Worm (Caenorhabditis elegans): ENCODE measurements around the gene F54D12.7.
A peak's percentile ranks its signal among the peaks of the same experiment; 100 is the strongest.

The F54D12.7 gene

ce11 chrII:1357262-1357661, 27.9 kb downstream of the F54D12.7 start:
- TF ChIP-seq nhr-67 (tag; optimal IDR thresholded peaks at IDR 0.05): no peak
- no peak for TF ChIP-seq nhr-77 (tag; optimal IDR thresholded peaks at IDR 0.05)
- TF ChIP-seq zag-1 (tag; optimal IDR thresholded peaks at IDR 0.05): no peak
- TF ChIP-seq skn-1 (tag; optimal IDR thresholded peaks at IDR 0.05): no peak
- TF ChIP-seq fkh-10 (GFP tag; optimal IDR thresholded peaks at IDR 0.05): no peak
- no peak for TF ChIP-seq ZK546.5 (tag; optimal IDR thresholded peaks at IDR 0.05)
- no peak for TF ChIP-seq eor-1 (tag; optimal IDR thresholded peaks at IDR 0.05)
- no peak for TF ChIP-seq fos-1 (tag; optimal IDR thresholded peaks at IDR 0.05)
- TF ChIP-seq aly-2 (tag; optimal IDR thresholded peaks at IDR 0.05): no peak
- no peak for TF ChIP-seq hmg-11 (tag; optimal IDR thresholded peaks at IDR 0.05)
- TF ChIP-seq ama-1 (optimal IDR thresholded peaks at IDR 0.05): no peak
- no peak for TF ChIP-seq pqm-1 (tag; optimal IDR thresholded peaks at IDR 0.05)

ce11 chrII:1355480-1355879, 29.7 kb downstream of the F54D12.7 start, which contains the start of gene C13A10.1:
Gene C13A10.1 (minus strand): TSS chrII:1355649.
- TF ChIP-seq nhr-11 (tag; optimal IDR thresholded peaks at IDR 0.05) (no peak), mdl-1 (tag; optimal IDR thresholded peaks at IDR 0.05) (no peak), elt-1 (tag; optimal IDR thresholded peaks at IDR 0.05) (no peak), ceh-28 (tag; optimal IDR thresholded peaks at IDR 0.05) (no peak), sea-2 (GFP tag; optimal IDR thresholded peaks at IDR 0.05) (no peak), fkh-2 (tag; optimal IDR thresholded peaks at IDR 0.05) (no peak), pqm-1 (tag; optimal IDR thresholded peaks at IDR 0.05) (peak; percentile 26), ceh-16 (tag; optimal IDR thresholded peaks at IDR 0.05) (no peak), elt-2 (tag; optimal IDR thresholded peaks at IDR 0.05) (peak; percentile 54), nhr-25 (tag; optimal IDR thresholded peaks at IDR 0.05) (no peak), ztf-4 (tag; optimal IDR thresholded peaks at IDR 0.05) (no peak)

ce11 chrII:1344524-1345119, 40.6 kb downstream of the F54D12.7 start:
- TF ChIP-seq lin-39 (tag; optimal IDR thresholded peaks at IDR 0.05) (peak; percentile 90), ztf-4 (tag; optimal IDR thresholded peaks at IDR 0.05) (no peak), unc-62 (GFP tag; optimal IDR thresholded peaks at IDR 0.05) (peak; percentile 29), fkh-10 (GFP tag; optimal IDR thresholded peaks at IDR 0.05) (no peak), nhr-77 (tag; optimal IDR thresholded peaks at IDR 0.05) (no peak), nfya-1 (tag; optimal IDR thresholded peaks at IDR 0.05; ENCODE audit: insufficient read depth) (peak; percentile 12)

- TF ChIP-seq egl-5 (tag; optimal IDR thresholded peaks at IDR 0.05): peak; percentile 1
- no peak for TF ChIP-seq mdl-1 (tag; optimal IDR thresholded peaks at IDR 0.05)
Observed at ce11 chrII:1343748-1344147, 41.4 kb downstream of the F54D12.7 start.

- peak; percentile 9 for TF ChIP-seq fkh-10 (GFP tag; optimal IDR thresholded peaks at IDR 0.05)
- TF ChIP-seq nhr-43 (tag; optimal IDR thresholded peaks at IDR 0.05; ENCODE audit: poor library complexity, severe bottlenecking): no peak
- peak; percentile 49 for TF ChIP-seq nfya-1 (tag; optimal IDR thresholded peaks at IDR 0.05; ENCODE audit: insufficient read depth)
- TF ChIP-seq zag-1 (tag; optimal IDR thresholded peaks at IDR 0.05): no peak
- no peak for TF ChIP-seq nhr-67 (tag; optimal IDR thresholded peaks at IDR 0.05)
- TF ChIP-seq unc-62 (GFP tag; optimal IDR thresholded peaks at IDR 0.05): no peak
Observed at ce11 chrII:1341416-1341815, 43.8 kb downstream of the F54D12.7 start.

- no peak for TF ChIP-seq ceh-28 (tag; optimal IDR thresholded peaks at IDR 0.05)
- no peak for TF ChIP-seq R02D3.7 (tag; optimal IDR thresholded peaks at IDR 0.05)
- no peak for TF ChIP-seq skn-1 (tag; optimal IDR thresholded peaks at IDR 0.05)
- no peak for TF ChIP-seq jun-1 (tag; optimal IDR thresholded peaks at IDR 0.05)
- TF ChIP-seq pqm-1 (tag; optimal IDR thresholded peaks at IDR 0.05): no peak
- no peak for TF ChIP-seq fkh-2 (tag; optimal IDR thresholded peaks at IDR 0.05)
- TF ChIP-seq elt-2 (tag; optimal IDR thresholded peaks at IDR 0.05): no peak
- TF ChIP-seq nhr-25 (tag; optimal IDR thresholded peaks at IDR 0.05): no peak
- TF ChIP-seq mdl-1 (tag; optimal IDR thresholded peaks at IDR 0.05): no peak
- TF ChIP-seq elt-1 (tag; optimal IDR thresholded peaks at IDR 0.05): no peak
Observed at ce11 chrII:1340049-1340448, 45.1 kb downstream of the F54D12.7 start.

- TF ChIP-seq nhr-12 (tag; optimal IDR thresholded peaks at IDR 0.05) (no peak), nfya-1 (tag; optimal IDR thresholded peaks at IDR 0.05; ENCODE audit: insufficient read depth) (peak; percentile 33), skn-1 (tag; optimal IDR thresholded peaks at IDR 0.05) (no peak), mdl-1 (tag; optimal IDR thresholded peaks at IDR 0.05) (no peak), egl-5 (tag; optimal IDR thresholded peaks at IDR 0.05) (peak; percentile 46), lin-39 (tag; optimal IDR thresholded peaks at IDR 0.05) (peak; percentile 92), ZK546.5 (tag; optimal IDR thresholded peaks at IDR 0.05) (no peak)
Observed at ce11 chrII:1338196-1338595, 47.0 kb downstream of the F54D12.7 start.

Measured in whole organism, L3 larva.